Fruit fly (Drosophila melanogaster) whole organism, embryonic: ENCODE results near the gene Pdzd8.

Source experiments
- Atf3 ChIP-seq: fragments of 200-800 bp; sonication (Bioruptor generic); optimal IDR thresholded peaks from 3 replicates; lab custom pipeline; 2016; ENCODE audit warnings: missing biosample characterization, missing genetic modification characterization
- Bgb ChIP-seq: fragments of 200-800 bp; sonication (Bioruptor generic); IDR thresholded peaks from 2 replicates; pipeline ENCODE4 v1.3.6; 2022; ENCODE audit warnings: missing biosample characterization, missing genetic modification characterization; ENCODE audit not compliant: partially characterized antibody
- Bteb2 ChIP-seq: fragments of 200-800 bp; sonication (Bioruptor generic); optimal IDR thresholded peaks from 2 replicates; lab custom pipeline; 2016; ENCODE audit warnings: missing biosample characterization, missing genetic modification characterization
- CG10366 ChIP-seq: fragments of 200-800 bp; sonication (Bioruptor generic); IDR thresholded peaks from 2 replicates; pipeline ENCODE4 v1.3.6; 2022; ENCODE audit warnings: missing biosample characterization, missing genetic modification characterization
- CG13624 ChIP-seq: fragments of 200-800 bp; sonication (Bioruptor generic); optimal IDR thresholded peaks from 2 replicates; lab custom pipeline; 2016; ENCODE audit warnings: missing biosample characterization, missing genetic modification characterization
- CG15269 ChIP-seq: fragments of 200-800 bp; sonication (Bioruptor generic); optimal IDR thresholded peaks from 2 replicates; lab custom pipeline; 2018; ENCODE audit warnings: missing biosample characterization, mild to moderate bottlenecking, missing genetic modification characterization, moderate library complexity
- CG15601 ChIP-seq: fragments of 200-800 bp; sonication (Bioruptor generic); optimal IDR thresholded peaks from 3 replicates; lab custom pipeline; 2019; ENCODE audit warnings: missing biosample characterization, mild to moderate bottlenecking, missing genetic modification characterization, moderate library complexity
- CG16779 ChIP-seq: fragments of 200-800 bp; sonication (Bioruptor generic); IDR thresholded peaks from 2 replicates; pipeline ENCODE4 v1.3.6; 2022; ENCODE audit warnings: missing biosample characterization, missing genetic modification characterization
- CG17829 ChIP-seq: fragments of 200-800 bp; optimal IDR thresholded peaks from 2 replicates; lab custom pipeline; 2019; ENCODE audit warnings: missing biosample characterization, mild to moderate bottlenecking, missing genetic modification characterization, moderate library complexity
- CG18599 ChIP-seq: fragments of 200-800 bp; sonication (Bioruptor generic); optimal IDR thresholded peaks from 3 replicates; lab custom pipeline; 2017; ENCODE audit warnings: missing biosample characterization, missing genetic modification characterization, mild to moderate bottlenecking, moderate library complexity, missing genetic modification reagents
- CG33557 ChIP-seq: fragments of 200-800 bp; sonication (Bioruptor generic); optimal IDR thresholded peaks from 2 replicates; lab custom pipeline; 2019; ENCODE audit warnings: missing biosample characterization, mild to moderate bottlenecking, missing genetic modification characterization, moderate library complexity
- CG34376 ChIP-seq: fragments of 200-800 bp; sonication (Bioruptor generic); optimal IDR thresholded peaks from 2 replicates; lab custom pipeline; 2018; ENCODE audit warnings: missing biosample characterization, mild to moderate bottlenecking, missing genetic modification characterization
- CG4424 ChIP-seq: fragments of 200-800 bp; sonication (Bioruptor generic); optimal IDR thresholded peaks from 3 replicates; lab custom pipeline; 2016; ENCODE audit warnings: missing biosample characterization, missing genetic modification characterization
- CG4730 ChIP-seq: fragments of 200-800 bp; sonication (Bioruptor generic); IDR thresholded peaks from 2 replicates; pipeline ENCODE4 v1.3.6; 2022; ENCODE audit warnings: missing biosample characterization, missing genetic modification characterization
- CG6765 ChIP-seq: fragments of 200-800 bp; sonication (Bioruptor generic); optimal IDR thresholded peaks from 3 replicates; lab custom pipeline; 2017; ENCODE audit warnings: missing biosample characterization, mild to moderate bottlenecking, missing genetic modification characterization
- CG7987 ChIP-seq: fragments of 200-800 bp; sonication (Bioruptor generic); optimal IDR thresholded peaks from 2 replicates; lab custom pipeline; 2018; ENCODE audit warnings: missing biosample characterization, mild to moderate bottlenecking, missing genetic modification characterization, moderate library complexity
- CG8290 ChIP-seq, 3 experiments: fragments of 200-800 bp; sonication (Bioruptor generic); optimal IDR thresholded peaks; 2 replicates each; lab custom pipeline; 2016 to 2019; ENCODE audit warnings: missing biosample characterization in 3 of 3, missing genetic modification characterization in 3 of 3, mild to moderate bottlenecking in 2 of 3, moderate library complexity in 1 of 3
- Camta ChIP-seq: fragments of 200-800 bp; sonication (Bioruptor generic); optimal IDR thresholded peaks from 2 replicates; lab custom pipeline; 2016; ENCODE audit warnings: missing biosample characterization, missing genetic modification characterization
- Dad ChIP-seq: fragments of 200-800 bp; sonication (Bioruptor generic); optimal IDR thresholded peaks from 3 replicates; lab custom pipeline; 2016; ENCODE audit warnings: missing biosample characterization, missing genetic modification characterization
- Doc2 ChIP-seq: fragments of 200-800 bp; sonication (Bioruptor generic); IDR thresholded peaks from 2 replicates; pipeline ENCODE4 v1.3.6; 2022; ENCODE audit warnings: missing biosample characterization, missing genetic modification characterization
- Dref ChIP-seq: fragments of 200-800 bp; sonication (Bioruptor generic); IDR thresholded peaks from 2 replicates; pipeline ENCODE4 v1.3.6; 2022; ENCODE audit warnings: missing biosample characterization, missing genetic modification characterization
- Hey ChIP-seq: fragments of 200-800 bp; sonication (Bioruptor generic); optimal IDR thresholded peaks from 3 replicates; lab custom pipeline; 2018; ENCODE audit warnings: missing biosample characterization, mild to moderate bottlenecking, missing genetic modification characterization
- Hr3 ChIP-seq: fragments of 200-800 bp; sonication (Bioruptor generic); optimal IDR thresholded peaks from 3 replicates; lab custom pipeline; 2016; ENCODE audit warnings: missing biosample characterization, missing genetic modification characterization
- Kr ChIP-seq: fragments of 200-800 bp; sonication (Bioruptor generic); optimal IDR thresholded peaks from 2 replicates; lab custom pipeline; 2017; ENCODE audit warnings: missing biosample characterization, mild to moderate bottlenecking, missing genetic modification characterization
- Nf-YC ChIP-seq: fragments of 200-800 bp; optimal IDR thresholded peaks from 3 replicates; lab custom pipeline; 2019; ENCODE audit warnings: missing biosample characterization, mild to moderate bottlenecking, missing genetic modification characterization, moderate library complexity
- Opbp ChIP-seq: fragments of 200-800 bp; sonication (Bioruptor generic); IDR thresholded peaks from 3 replicates; pipeline ENCODE4 v1.3.6; 2022; ENCODE audit warnings: missing biosample characterization, missing genetic modification characterization; ENCODE audit not compliant: partially characterized antibody
- Spps ChIP-seq: fragments of 200-800 bp; sonication (Bioruptor generic); optimal IDR thresholded peaks from 2 replicates; lab custom pipeline; 2018; ENCODE audit warnings: missing biosample characterization, mild to moderate bottlenecking, missing genetic modification characterization
- az2 ChIP-seq: fragments of 200-800 bp; sonication (Bioruptor generic); optimal IDR thresholded peaks from 3 replicates; lab custom pipeline; 2016; ENCODE audit warnings: missing biosample characterization, missing genetic modification characterization
- chif ChIP-seq, 2 experiments: fragments of 200-800 bp; sonication (Bioruptor generic); optimal IDR thresholded peaks; 3 replicates each; lab custom pipeline; 2016; ENCODE audit warnings: missing biosample characterization in 2 of 2, missing genetic modification characterization in 2 of 2
- chinmo ChIP-seq: fragments of 200-800 bp; sonication (Bioruptor generic); IDR thresholded peaks from 4 replicates; pipeline ENCODE4 v1.3.6; 2022; ENCODE audit warnings: missing biosample characterization, missing genetic modification characterization; ENCODE audit not compliant: partially characterized antibody
- crp ChIP-seq, 2 experiments: fragments of 200-800 bp; sonication (Bioruptor generic); optimal IDR thresholded peaks; 2 replicates in 1 of 2; 3 replicates in 1 of 2; lab custom pipeline; 2017; ENCODE audit warnings: missing biosample characterization in 2 of 2, missing genetic modification characterization in 2 of 2, mild to moderate bottlenecking in 1 of 2, moderate library complexity in 1 of 2
- ewg ChIP-seq: fragments of 200-800 bp; sonication (Bioruptor generic); optimal IDR thresholded peaks from 3 replicates; lab custom pipeline; 2017; ENCODE audit warnings: mild to moderate bottlenecking, missing biosample characterization, missing genetic modification reagents, missing genetic modification characterization
- grn ChIP-seq: fragments of 200-800 bp; sonication (Bioruptor generic); optimal IDR thresholded peaks from 3 replicates; lab custom pipeline; 2017; ENCODE audit warnings: missing biosample characterization, missing genetic modification characterization
- gro ChIP-seq: fragments of 200-800 bp; sonication (Bioruptor generic); optimal IDR thresholded peaks from 2 replicates; lab custom pipeline; 2016; ENCODE audit warnings: missing biosample characterization, missing genetic modification characterization
- hth ChIP-seq: fragments of >200 bp; optimal IDR thresholded peaks from 2 replicates; lab custom pipeline; 2017; ENCODE audit warnings: inconsistent platforms
- inv ChIP-seq: fragments of 200-800 bp; sonication (Bioruptor generic); IDR thresholded peaks from 2 replicates; pipeline ENCODE4 v1.3.6; 2022; ENCODE audit warnings: missing biosample characterization, missing genetic modification characterization; ENCODE audit not compliant: partially characterized antibody
- jing ChIP-seq: fragments of 200-800 bp; sonication (Bioruptor generic); optimal IDR thresholded peaks from 2 replicates; lab custom pipeline; 2018; ENCODE audit warnings: missing biosample characterization, mild to moderate bottlenecking, missing genetic modification characterization
- kay ChIP-seq: fragments of 200-800 bp; sonication (Bioruptor generic); optimal IDR thresholded peaks from 2 replicates; lab custom pipeline; 2016; ENCODE audit warnings: missing biosample characterization, missing genetic modification characterization
- lbe ChIP-seq: fragments of 200-800 bp; sonication (Bioruptor generic); optimal IDR thresholded peaks from 2 replicates; lab custom pipeline; 2016; ENCODE audit warnings: missing biosample characterization, mild to moderate bottlenecking, missing genetic modification characterization
- luna ChIP-seq: fragments of 200-800 bp; sonication (Bioruptor generic); optimal IDR thresholded peaks from 2 replicates; lab custom pipeline; 2016; ENCODE audit warnings: missing biosample characterization, missing genetic modification characterization
- mam ChIP-seq: fragments of 200-800 bp; sonication (Bioruptor generic); optimal IDR thresholded peaks from 3 replicates; lab custom pipeline; 2016; ENCODE audit warnings: missing biosample characterization, missing genetic modification characterization
- onecut ChIP-seq: fragments of 200-800 bp; sonication (Bioruptor generic); IDR thresholded peaks from 2 replicates; pipeline ENCODE4 v1.3.6; 2022; ENCODE audit warnings: missing biosample characterization, missing genetic modification characterization
- pita ChIP-seq: fragments of 200-800 bp; sonication (Bioruptor generic); optimal IDR thresholded peaks from 2 replicates; lab custom pipeline; 2017; ENCODE audit warnings: missing biosample characterization, mild to moderate bottlenecking, missing genetic modification characterization
- slbo ChIP-seq: fragments of 200-800 bp; sonication (Bioruptor generic); IDR thresholded peaks from 2 replicates; pipeline ENCODE4 v1.3.6; 2022; ENCODE audit warnings: missing biosample characterization, missing genetic modification characterization
- stc ChIP-seq: fragments of 200-800 bp; sonication (Bioruptor generic); IDR thresholded peaks from 2 replicates; pipeline ENCODE4 v1.3.6; 2022; ENCODE audit warnings: missing biosample characterization, missing genetic modification characterization
- sug ChIP-seq: fragments of 200-800 bp; optimal IDR thresholded peaks from 2 replicates; lab custom pipeline; 2019; ENCODE audit warnings: missing biosample characterization, mild to moderate bottlenecking, missing genetic modification characterization, moderate library complexity
- ttk ChIP-seq: fragments of 200-800 bp; sonication (Bioruptor generic); IDR thresholded peaks from 2 replicates; pipeline ENCODE4 v2.1.2; 2022; ENCODE audit warnings: missing biosample characterization, missing genetic modification characterization
- unc-4 ChIP-seq: fragments of 200-800 bp; sonication (Bioruptor generic); IDR thresholded peaks from 2 replicates; pipeline ENCODE4 v1.3.6; 2022; ENCODE audit warnings: missing biosample characterization, missing genetic modification characterization; ENCODE audit not compliant: partially characterized antibody
- wek ChIP-seq: fragments of 200-800 bp; sonication (Bioruptor generic); optimal IDR thresholded peaks from 3 replicates; lab custom pipeline; 2018; ENCODE audit warnings: missing biosample characterization, mild to moderate bottlenecking, missing genetic modification characterization, moderate library complexity
- zen2 ChIP-seq: fragments of 200-800 bp; sonication (Bioruptor generic); IDR thresholded peaks from 3 replicates; pipeline ENCODE4 v1.3.6; 2022; ENCODE audit warnings: missing biosample characterization, missing genetic modification characterization; ENCODE audit not compliant: partially characterized antibody
- zf30C ChIP-seq: fragments of 200-800 bp; sonication (Bioruptor generic); optimal IDR thresholded peaks from 3 replicates; lab custom pipeline; 2018; ENCODE audit warnings: missing biosample characterization, mild to moderate bottlenecking, missing genetic modification characterization

The Pdzd8 gene

DNA sequence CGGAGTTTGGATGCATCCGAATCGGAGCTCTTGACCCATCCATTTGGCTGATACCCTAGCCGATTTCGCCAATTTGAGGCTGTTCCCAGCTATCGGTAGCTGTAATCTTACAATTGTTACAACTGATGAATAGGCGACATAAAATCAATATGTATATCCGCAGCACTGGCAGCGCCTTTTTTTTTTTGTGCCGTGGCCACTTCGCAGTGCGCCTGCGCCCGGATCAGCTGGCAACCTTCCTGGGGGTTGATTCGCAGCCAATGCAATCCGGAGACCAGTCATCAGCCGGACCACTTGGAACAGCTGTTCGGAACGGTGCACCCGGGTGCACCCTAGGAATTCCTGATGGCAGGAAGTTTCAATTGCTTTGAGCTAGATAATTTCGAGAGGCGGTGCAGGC, at the start of gene Pdzd8:
Pdzd8 (minus strand) TSS at position 125 of the 400 bp plus-strand sequence.
- TF ChIP-seq kay (no peak), onecut (GFP tag; lab: Robert Waterston, UW) (peak; percentile 93), Nf-YC (tag; lab: Kevin White, UChicago) (no peak), Atf3 (GFP tag; lab: Kevin White, UChicago) (no peak), Hr3 (GFP tag; lab: Kevin White, UChicago) (no peak), chif (GFP tag; optimal IDR thresholded peaks at IDR 0.05; lab: Kevin White, UChicago) (no peak), sug (tag; lab: Kevin White, UChicago) (no peak), wek (GFP tag; lab: Kevin White, UChicago) (no peak), crp (GFP tag; optimal IDR thresholded peaks at IDR 0.05; lab: Kevin White, UChicago) (peak in 1 of 2 experiments; percentile 62), Spps (no peak), CG34376 (no peak), CG4730 (GFP tag; lab: Robert Waterston, UW) (no peak), mam (GFP tag; lab: Kevin White, UChicago) (no peak), Bteb2 (GFP tag; lab: Kevin White, UChicago) (no peak), luna (no peak), pita (no peak), Doc2 (GFP tag; lab: Robert Waterston, UW) (no peak), inv (GFP tag; lab: Robert Waterston, UW) (no peak), ttk (GFP tag; lab: Robert Waterston, UW) (no peak), CG6765 (GFP tag; lab: Kevin White, UChicago) (no peak), CG7987 (no peak), Hey (tag; lab: Kevin White, UChicago) (no peak), Dref (no peak), Bgb (GFP tag; lab: Robert Waterston, UW) (no peak), ewg (GFP tag; lab: Kevin White, UChicago) (peak; percentile 89), CG15601 (tag; lab: Kevin White, UChicago) (no peak), chinmo (GFP tag; lab: Robert Waterston, UW) (0 out of 4 replicates have a peak, but pooled peaks have one; percentile 15)

DNA sequence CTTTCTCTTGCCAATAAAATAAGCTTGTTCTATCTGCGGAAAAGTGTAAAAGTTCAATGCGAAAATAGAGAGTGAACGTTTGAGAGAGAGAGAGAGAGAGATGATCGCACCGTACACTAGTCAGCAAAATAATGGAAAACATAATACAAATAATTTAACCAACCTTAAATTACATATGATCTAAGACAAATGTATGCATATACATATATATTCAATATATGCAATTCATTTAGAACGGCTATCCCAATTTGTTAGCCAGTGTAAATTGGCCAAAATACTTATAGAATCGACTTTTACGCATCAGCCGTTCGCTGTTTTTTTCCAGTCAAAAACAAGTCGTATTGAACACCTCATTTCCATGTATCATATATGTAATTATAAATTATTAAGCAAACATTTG, 5.4 kb downstream of the Pdzd8 start:
- no peak for TF ChIP-seq Dad (GFP tag; lab: Kevin White, UChicago)
- TF ChIP-seq Camta (GFP tag; lab: Kevin White, UChicago), result no peak
- TF ChIP-seq CG13624 (GFP tag; lab: Kevin White, UChicago), result peak; percentile 59
- TF ChIP-seq Opbp, result no peak
- TF ChIP-seq CG4424 (GFP tag; lab: Kevin White, UChicago), result no peak
- TF ChIP-seq Kr, result no peak
- peak; percentile 58 for TF ChIP-seq CG18599 (GFP tag; lab: Kevin White, UChicago)
- no peak for TF ChIP-seq unc-4 (GFP tag; lab: Robert Waterston, UW)
- peak; percentile 75 for TF ChIP-seq ttk (GFP tag; lab: Robert Waterston, UW)
- TF ChIP-seq CG8290 (GFP tag; optimal IDR thresholded peaks at IDR 0.05; lab: Kevin White, UChicago), result no peak
- TF ChIP-seq CG8290 (tag; optimal IDR thresholded peaks at IDR 0.05; lab: Kevin White, UChicago), result peak in 1 of 2 experiments; percentile 85
- no peak for TF ChIP-seq zf30C (GFP tag; lab: Kevin White, UChicago)
- TF ChIP-seq slbo (GFP tag; lab: Robert Waterston, UW), result peak; percentile 79
- TF ChIP-seq CG15269 (tag; lab: Kevin White, UChicago), result peak; percentile 46
- no peak for TF ChIP-seq CG17829
- TF ChIP-seq az2, result no peak
- peak; percentile 74 for TF ChIP-seq stc (GFP tag; lab: Robert Waterston, UW)
- TF ChIP-seq grn (GFP tag; lab: Kevin White, UChicago), result no peak
- TF ChIP-seq CG33557 (GFP tag; lab: Kevin White, UChicago), result no peak
- TF ChIP-seq zen2 (GFP tag; lab: Robert Waterston, UW), result no peak
- no peak for TF ChIP-seq jing (GFP tag; lab: Kevin White, UChicago)
- TF ChIP-seq CG10366 (GFP tag; lab: Robert Waterston, UW), result peak; percentile 72
- TF ChIP-seq gro, result peak; percentile 8
- TF ChIP-seq lbe, result peak; percentile 47
- TF ChIP-seq CG16779, result 0 out of 2 replicates have a peak, but pooled peaks have one; percentile 10
- TF ChIP-seq hth (lab: Kevin White, UChicago), result no peak
